Fruit fly (Drosophila melanogaster): ENCODE results near the gene CG11350.

DNA sequence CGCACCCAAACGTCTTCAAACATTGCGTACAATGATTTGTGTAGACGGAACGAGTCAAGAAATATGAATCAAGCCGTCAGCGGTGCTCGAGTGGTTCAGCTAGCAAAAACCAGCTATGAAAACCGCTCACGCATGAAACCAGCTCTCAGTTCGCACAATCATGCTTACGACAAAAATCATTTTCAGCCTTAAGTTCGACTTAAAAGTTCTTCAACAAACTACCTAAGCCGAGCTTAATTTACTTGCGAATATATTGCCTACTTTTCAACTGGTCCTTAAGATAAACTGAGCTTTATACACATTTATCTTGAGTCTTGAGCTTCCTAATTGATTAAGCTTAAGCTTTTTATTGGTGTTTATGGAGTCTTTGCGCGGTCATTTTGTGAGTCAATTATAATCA lies 42.5 kb upstream of the CG11350 start:
- no peak for TF ChIP-seq CG9705 (GFP tag; optimal IDR thresholded peaks at IDR 0.05)
- no peak for TF ChIP-seq ey (GFP tag; optimal IDR thresholded peaks at IDR 0.05)
- no peak for TF ChIP-seq Hr78 (GFP tag; optimal IDR thresholded peaks at IDR 0.05)
- no peak for TF ChIP-seq Hnf4 (GFP tag; optimal IDR thresholded peaks at IDR 0.05)
- TF ChIP-seq sage (GFP tag; optimal IDR thresholded peaks at IDR 0.05) = no peak
- no peak for TF ChIP-seq dl (GFP tag; optimal IDR thresholded peaks at IDR 0.05; ENCODE audit: insufficient read depth in 1 of 2, partially characterized antibody in 2 of 2)
- TF ChIP-seq Dfd (GFP tag; optimal IDR thresholded peaks at IDR 0.05) = no peak
- TF ChIP-seq usp (GFP tag; optimal IDR thresholded peaks at IDR 0.05) = no peak
- TF ChIP-seq psq (GFP tag; optimal IDR thresholded peaks at IDR 0.05) = no peak

Measured in whole organism, wandering third instar larva.